Fruit fly (Drosophila melanogaster): Measurements from ENCODE around the gene Alg13.

Alg13 gene

dm6 chr3R:29153197-29153644 lies 14.8 kb upstream of the Alg13 start, which contains the start of the genes Slbp and Rpn2 (continued):
- TF ChIP-seq zen2 (GFP tag; IDR thresholded peaks at IDR 0.05; ENCODE audit: partially characterized antibody) (peak; percentile 87; the same call in 2 of the 3 replicates), odd (GFP tag; optimal IDR thresholded peaks at IDR 0.05) (no peak), CG6765 (GFP tag; optimal IDR thresholded peaks at IDR 0.05) (no peak), CG9437 (GFP tag; optimal IDR thresholded peaks at IDR 0.05) (no peak), chm (GFP tag; IDR thresholded peaks at IDR 0.05) (no peak), bab2 (GFP tag; optimal IDR thresholded peaks at IDR 0.05) (peak; percentile 34), Vsx1 (GFP tag; optimal IDR thresholded peaks at IDR 0.05) (no peak), toy (GFP tag; IDR thresholded peaks at IDR 0.05) (no peak), CG1602 (GFP tag; optimal IDR thresholded peaks at IDR 0.05) (no peak), Hand (GFP tag; optimal IDR thresholded peaks at IDR 0.05) (no peak), Hr51 (GFP tag; optimal IDR thresholded peaks at IDR 0.05) (peak; percentile 6 to 37), nmo (GFP tag; optimal IDR thresholded peaks at IDR 0.05) (peak; percentile 74), dmrt11E (tag; optimal IDR thresholded peaks at IDR 0.05) (peak; percentile 9), CG12236 (GFP tag; optimal IDR thresholded peaks at IDR 0.05) (peak; percentile 10), CG1647 (GFP tag; optimal IDR thresholded peaks at IDR 0.05) (peak; percentile 41), GATAe (GFP tag; conservative IDR thresholded peaks at IDR 0.05) (no peak), BEAF-32 (GFP tag; optimal IDR thresholded peaks at IDR 0.05) (peak; percentile 97), CG17568 (GFP tag; optimal IDR thresholded peaks at IDR 0.05) (no peak), NfI (GFP tag; optimal IDR thresholded peaks at IDR 0.05) (peak; percentile 55), run (tag; optimal IDR thresholded peaks at IDR 0.05) (no peak), H2.0 (GFP tag; IDR thresholded peaks at IDR 0.05) (no peak), Sry-δ (GFP tag; optimal IDR thresholded peaks at IDR 0.05) (peak; percentile 87), disco-r (GFP tag; optimal IDR thresholded peaks at IDR 0.05) (no peak), NFAT (GFP tag; IDR thresholded peaks at IDR 0.05) (0 out of 2 replicates have a peak, but pooled peaks have one; percentile 4), Xbp1 (GFP tag; optimal IDR thresholded peaks at IDR 0.05) (peak; percentile 40), yki (optimal IDR thresholded peaks at IDR 0.05) (no peak), ATbp (GFP tag; optimal IDR thresholded peaks at IDR 0.05) (no peak), bcd (GFP tag; optimal IDR thresholded peaks at IDR 0.05) (peak; percentile 28), CG13287 (GFP tag; IDR thresholded peaks at IDR 0.05; ENCODE audit: partially characterized antibody) (peak; percentile 98), Sry-β (GFP tag; optimal IDR thresholded peaks at IDR 0.05) (peak; percentile 24), CG32532 (GFP tag; IDR thresholded peaks at IDR 0.05) (0 out of 2 replicates have a peak, but pooled peaks have one; percentile 33), Atf-2 (GFP tag; optimal IDR thresholded peaks at IDR 0.05) (peak; percentile 16), slou (GFP tag; optimal IDR thresholded peaks at IDR 0.05) (no peak), CG3995 (GFP tag; optimal IDR thresholded peaks at IDR 0.05) (peak; percentile 41), CG12155 (GFP tag; optimal IDR thresholded peaks at IDR 0.05) (peak; percentile 37), pita (GFP tag; optimal IDR thresholded peaks at IDR 0.05) (no peak), CG11456 (GFP tag; IDR thresholded peaks at IDR 0.05) (no peak), chif (GFP tag; optimal IDR thresholded peaks at IDR 0.05) (peak; percentile 20 to 36), pum (GFP tag; optimal IDR thresholded peaks at IDR 0.05) (peak; percentile 27), jigr1 (GFP tag; IDR thresholded peaks at IDR 0.05) (no peak), gro (GFP tag; optimal IDR thresholded peaks at IDR 0.05) (peak; percentile 84), CG4424 (GFP tag; optimal IDR thresholded peaks at IDR 0.05) (no peak), CG9932 (GFP tag; IDR thresholded peaks at IDR 0.05) (peak; percentile 74), salm (tag; optimal IDR thresholded peaks at IDR 0.05) (no peak), dm (GFP tag; optimal IDR thresholded peaks at IDR 0.05) (peak; percentile 60), row (GFP tag; IDR thresholded peaks at IDR 0.05) (peak; percentile 58; the same call in 2 of the 3 replicates), CG4617 (GFP tag; optimal IDR thresholded peaks at IDR 0.05; ENCODE audit: borderline replicate concordance) (peak; percentile 89), crc (GFP tag; optimal IDR thresholded peaks at IDR 0.05) (no peak), CG30431 (GFP tag; optimal IDR thresholded peaks at IDR 0.05) (no peak), CG2889 (GFP tag; IDR thresholded peaks at IDR 0.05) (no peak), CG11723 (GFP tag; optimal IDR thresholded peaks at IDR 0.05) (no peak)
